Fruit fly (Drosophila melanogaster) whole organism, prepupa: ENCODE data around the gene CG9175.

ENCODE experiments used
- CG10669 ChIP-seq: fragments of 200-800 bp; sonication (Bioruptor generic); optimal IDR thresholded peaks from 3 replicates; lab custom pipeline; 2018; ENCODE audit warnings: missing biosample characterization, mild to moderate bottlenecking, missing genetic modification characterization, moderate library complexity
- CG11294 ChIP-seq: fragments of 200-800 bp; sonication (Bioruptor generic); IDR thresholded peaks from 2 replicates; pipeline ENCODE4 v1.3.6; 2022; ENCODE audit warnings: missing biosample characterization, missing genetic modification characterization
- CG11902 ChIP-seq: fragments of 200-800 bp; sonication (Bioruptor generic); optimal IDR thresholded peaks from 3 replicates; lab custom pipeline; 2016; ENCODE audit warnings: missing biosample characterization, missing genetic modification characterization
- CG15336 ChIP-seq: fragments of 200-800 bp; sonication (Bioruptor generic); IDR thresholded peaks from 2 replicates; pipeline ENCODE4 v1.3.6; 2022; ENCODE audit warnings: missing biosample characterization, missing genetic modification characterization
- CG1621 ChIP-seq: fragments of 200-800 bp; sonication (Bioruptor generic); optimal IDR thresholded peaks from 3 replicates; lab custom pipeline; 2018; ENCODE audit warnings: missing biosample characterization, mild to moderate bottlenecking, missing genetic modification characterization
- CG16779 ChIP-seq: fragments of 200-800 bp; sonication (Bioruptor generic); optimal IDR thresholded peaks from 3 replicates; lab custom pipeline; 2017; ENCODE audit warnings: missing biosample characterization, mild to moderate bottlenecking, missing genetic modification characterization
- CG32006 ChIP-seq: fragments of 200-800 bp; sonication (Bioruptor generic); optimal IDR thresholded peaks from 3 replicates; lab custom pipeline; 2017; ENCODE audit warnings: missing biosample characterization, mild to moderate bottlenecking, missing genetic modification characterization
- CG34406 ChIP-seq: fragments of 200-800 bp; sonication (Bioruptor generic); optimal IDR thresholded peaks from 3 replicates; lab custom pipeline; 2016; ENCODE audit warnings: missing biosample characterization, missing genetic modification characterization
- CG3919 ChIP-seq: fragments of 200-800 bp; sonication (Bioruptor generic); optimal IDR thresholded peaks from 3 replicates; lab custom pipeline; 2016; ENCODE audit warnings: missing biosample characterization, missing genetic modification characterization
- CG6163 ChIP-seq: fragments of 200-800 bp; sonication (Bioruptor generic); IDR thresholded peaks from 3 replicates; pipeline ENCODE4 v1.3.6; 2022; ENCODE audit warnings: missing biosample characterization, missing genetic modification characterization
- CG6792 ChIP-seq: fragments of 200-800 bp; sonication (Bioruptor generic); optimal IDR thresholded peaks from 3 replicates; lab custom pipeline; 2016; ENCODE audit warnings: missing biosample characterization, missing genetic modification characterization
- CG8119 ChIP-seq: fragments of 200-800 bp; sonication (Bioruptor generic); IDR thresholded peaks from 3 replicates; pipeline ENCODE4 v1.3.6; 2022; ENCODE audit warnings: missing biosample characterization, missing genetic modification characterization
- CG8319 ChIP-seq: fragments of 200-800 bp; sonication (Bioruptor generic); optimal IDR thresholded peaks from 3 replicates; lab custom pipeline; 2016; ENCODE audit warnings: missing biosample characterization, missing genetic modification characterization
- Eip75B ChIP-seq: fragments of 200-800 bp; sonication (Bioruptor generic); optimal IDR thresholded peaks from 3 replicates; lab custom pipeline; 2016; ENCODE audit warnings: missing biosample characterization, missing genetic modification characterization
- Eip93F ChIP-seq: fragments of 200-800 bp; sonication (Bioruptor generic); optimal IDR thresholded peaks from 2 replicates; lab custom pipeline; 2016; ENCODE audit warnings: missing biosample characterization, mild to moderate bottlenecking, missing genetic modification characterization
- Ets21C ChIP-seq: fragments of 200-800 bp; sonication (Bioruptor generic); optimal IDR thresholded peaks from 3 replicates; lab custom pipeline; 2016; ENCODE audit warnings: missing biosample characterization, missing genetic modification characterization
- Ets96B ChIP-seq: fragments of 200-800 bp; optimal IDR thresholded peaks from 2 replicates; lab custom pipeline; 2019; ENCODE audit warnings: missing biosample characterization, mild to moderate bottlenecking, missing genetic modification characterization, moderate library complexity
- Gug ChIP-seq: fragments of 200-800 bp; sonication (Bioruptor generic); IDR thresholded peaks from 2 replicates; pipeline ENCODE4 v1.3.6; 2022; ENCODE audit warnings: missing biosample characterization, missing genetic modification characterization
- Hr38 ChIP-seq: sonication (Bioruptor generic); optimal IDR thresholded peaks from 2 replicates; lab custom pipeline; 2016; ENCODE audit warnings: missing biosample characterization, missing genetic modification characterization
- Hr4 ChIP-seq: fragments of 200-800 bp; sonication (Bioruptor generic); optimal IDR thresholded peaks from 3 replicates; lab custom pipeline; 2016; ENCODE audit warnings: missing biosample characterization, missing genetic modification characterization
- Lpt ChIP-seq: fragments of 200-800 bp; sonication (Bioruptor generic); optimal IDR thresholded peaks from 3 replicates; lab custom pipeline; 2016; ENCODE audit warnings: missing biosample characterization, missing genetic modification characterization
- Met ChIP-seq: fragments of 200-800 bp; sonication (Bioruptor generic); optimal IDR thresholded peaks from 3 replicates; lab custom pipeline; 2016; ENCODE audit warnings: missing biosample characterization, missing genetic modification characterization
- OdsH ChIP-seq: fragments of 200-800 bp; sonication (Bioruptor generic); optimal IDR thresholded peaks from 3 replicates; lab custom pipeline; 2016; ENCODE audit warnings: missing biosample characterization, missing genetic modification characterization
- Sox102F ChIP-seq: fragments of 200-800 bp; sonication (Bioruptor generic); optimal IDR thresholded peaks from 2 replicates; lab custom pipeline; 2016; ENCODE audit warnings: missing biosample characterization, mild to moderate bottlenecking, missing genetic modification characterization
- Sox15 ChIP-seq: fragments of 200-800 bp; sonication (Bioruptor generic); optimal IDR thresholded peaks from 3 replicates; lab custom pipeline; 2016; ENCODE audit warnings: missing biosample characterization, missing genetic modification characterization
- achi ChIP-seq: fragments of 200-800 bp; sonication (Bioruptor generic); optimal IDR thresholded peaks from 3 replicates; lab custom pipeline; 2016; ENCODE audit warnings: missing biosample characterization, missing genetic modification characterization
- acj6 ChIP-seq: fragments of 200-800 bp; sonication (Bioruptor generic); optimal IDR thresholded peaks from 3 replicates; lab custom pipeline; 2016; ENCODE audit warnings: missing biosample characterization, missing genetic modification characterization
- cyc ChIP-seq: fragments of 200-800 bp; sonication (Bioruptor generic); optimal IDR thresholded peaks from 3 replicates; lab custom pipeline; 2016; ENCODE audit warnings: missing biosample characterization, missing genetic modification characterization
- dsx ChIP-seq: fragments of 200-800 bp; optimal IDR thresholded peaks from 3 replicates; lab custom pipeline; 2019; ENCODE audit warnings: missing biosample characterization, mild to moderate bottlenecking, missing genetic modification characterization, moderate library complexity; ENCODE audit not compliant: poor library complexity, severe bottlenecking
- eg ChIP-seq: fragments of 200-800 bp; sonication (Bioruptor generic); IDR thresholded peaks from 3 replicates; pipeline ENCODE4 v1.3.6; 2022; ENCODE audit warnings: missing biosample characterization, missing genetic modification characterization
- esn ChIP-seq: fragments of 200-800 bp; sonication (Bioruptor generic); optimal IDR thresholded peaks from 2 replicates; lab custom pipeline; 2016; ENCODE audit warnings: missing biosample characterization, mild to moderate bottlenecking, missing genetic modification characterization, moderate library complexity
- fd59A ChIP-seq: fragments of 200-800 bp; sonication (Bioruptor generic); optimal IDR thresholded peaks from 2 replicates; lab custom pipeline; 2017; ENCODE audit warnings: missing biosample characterization, mild to moderate bottlenecking, missing genetic modification characterization, missing genetic modification reagents
- fkh ChIP-seq: fragments of 200-800 bp; sonication (Bioruptor generic); optimal IDR thresholded peaks from 3 replicates; lab custom pipeline; 2017; ENCODE audit warnings: missing biosample characterization, mild to moderate bottlenecking, missing genetic modification characterization, moderate library complexity
- net ChIP-seq: fragments of 200-800 bp; sonication (Bioruptor generic); optimal IDR thresholded peaks from 3 replicates; lab custom pipeline; 2016; ENCODE audit warnings: missing biosample characterization, missing genetic modification characterization
- pdm3 ChIP-seq: fragments of 200-800 bp; sonication (Bioruptor generic); optimal IDR thresholded peaks from 3 replicates; lab custom pipeline; 2016; ENCODE audit warnings: missing biosample characterization, missing genetic modification characterization
- spab ChIP-seq: fragments of 200-800 bp; sonication (Bioruptor generic); optimal IDR thresholded peaks from 2 replicates; lab custom pipeline; 2017; ENCODE audit warnings: missing biosample characterization, mild to moderate bottlenecking, missing genetic modification characterization, missing genetic modification reagents
- ss ChIP-seq, 2 experiments: fragments of 200-800 bp; sonication (Bioruptor generic); optimal IDR thresholded peaks; 2 replicates in 1 of 2; 3 replicates in 1 of 2; lab custom pipeline; 2017 to 2018; ENCODE audit warnings: mild to moderate bottlenecking in 2 of 2, missing biosample characterization in 2 of 2, missing genetic modification characterization in 2 of 2, moderate library complexity in 1 of 2

The CG9175 gene

DNA sequence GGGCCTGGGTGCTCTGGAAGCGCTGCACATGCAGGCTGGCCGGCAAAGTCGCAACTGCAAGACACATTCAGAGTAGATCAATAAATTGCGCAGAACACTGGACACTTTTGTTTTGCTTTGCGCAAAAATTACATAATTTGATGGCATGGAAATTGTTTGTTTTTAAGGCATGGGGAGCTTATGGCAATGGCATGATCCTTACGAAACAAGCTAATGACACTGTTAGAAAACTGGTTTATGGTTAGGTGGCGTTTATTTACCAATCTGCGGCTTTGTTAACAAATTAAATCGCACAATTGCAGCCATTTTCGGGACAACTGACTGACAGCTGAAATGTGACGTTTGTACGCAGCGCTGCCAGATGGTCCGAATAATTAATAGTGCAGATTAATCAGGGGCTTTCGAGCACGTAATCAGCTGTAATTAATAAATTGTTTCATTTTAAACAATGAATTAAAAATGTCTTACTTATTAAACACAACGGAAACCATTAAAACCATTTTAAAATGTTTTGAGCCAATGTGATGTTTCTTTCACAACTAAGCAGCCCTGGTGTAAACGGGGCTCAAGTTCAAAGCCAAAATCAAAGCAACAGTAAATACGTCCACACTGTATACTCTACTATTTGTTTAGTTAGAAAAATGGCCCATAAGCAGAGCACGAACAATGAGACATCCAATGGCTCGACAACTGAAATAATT is 36.2 kb downstream of the CG9175 start, which contains the start of the genes ND-51 and CG13994 (continued):
- TF ChIP-seq achi (GFP tag; lab: Kevin White, UChicago) = peak; percentile 100
- peak; percentile 73 for TF ChIP-seq esn (GFP tag; lab: Kevin White, UChicago)
- peak; percentile 30; the same call in 1 of the 2 replicates for TF ChIP-seq CG11294 (GFP tag; lab: Robert Waterston, UW)
- peak; percentile 79 for TF ChIP-seq CG3919 (GFP tag; lab: Kevin White, UChicago)
- peak; percentile 79 for TF ChIP-seq eg
- TF ChIP-seq CG11902 = peak; percentile 61
- TF ChIP-seq Met (GFP tag; lab: Kevin White, UChicago) = no peak
- TF ChIP-seq CG15336 (GFP tag; lab: Robert Waterston, UW) = peak; percentile 55
- TF ChIP-seq spab (GFP tag; lab: Kevin White, UChicago) = peak; percentile 31
- peak; percentile 74 for TF ChIP-seq CG32006 (GFP tag; lab: Kevin White, UChicago)
- TF ChIP-seq Eip75B = peak; percentile 75
- TF ChIP-seq dsx (GFP tag; lab: Kevin White, UChicago) = no peak
- peak; percentile 98 for TF ChIP-seq fkh (GFP tag; lab: Kevin White, UChicago)
- TF ChIP-seq Sox102F (GFP tag; lab: Kevin White, UChicago) = no peak
- peak; percentile 86 for TF ChIP-seq Hr4 (GFP tag; lab: Kevin White, UChicago)
- TF ChIP-seq CG16779 = no peak
- no peak for TF ChIP-seq Eip93F (GFP tag; lab: Kevin White, UChicago)
- peak; percentile 78 for TF ChIP-seq acj6 (GFP tag; lab: Kevin White, UChicago)
- TF ChIP-seq net = no peak
- peak; percentile 80 for TF ChIP-seq pdm3
- peak; percentile 59 for TF ChIP-seq CG6792 (GFP tag; lab: Kevin White, UChicago)
- TF ChIP-seq CG34406 (GFP tag; lab: Kevin White, UChicago) = peak; percentile 69
- TF ChIP-seq Ets96B (tag; lab: Kevin White, UChicago) = peak; percentile 65
- TF ChIP-seq CG6163 (GFP tag; lab: Robert Waterston, UW) = peak; percentile 78

DNA sequence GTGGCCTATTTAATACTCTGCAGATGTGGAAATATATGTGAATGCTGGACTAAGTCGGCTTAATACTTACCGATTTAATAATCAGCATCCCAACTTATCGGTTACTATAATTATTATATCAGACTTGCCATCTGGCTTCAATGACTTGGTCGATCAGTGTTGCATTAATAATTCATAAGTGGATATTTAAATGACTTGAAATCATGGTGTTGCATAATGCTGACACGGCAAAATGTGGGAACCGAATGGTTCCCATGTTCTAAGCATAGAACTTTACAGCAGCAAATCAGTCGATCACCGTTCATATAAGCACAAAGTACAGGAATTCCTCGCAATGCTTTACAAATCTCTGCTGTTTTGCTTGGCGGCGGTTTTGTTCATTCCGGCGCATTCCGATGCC is 38.6 kb downstream of the CG9175 start, which contains the start of gene CG34180:
Gene CG34180, plus strand, starts transcription at position 301 of the 400 bp plus-strand sequence.
- TF ChIP-seq net (no peak), Ets96B (tag; lab: Kevin White, UChicago) (no peak), Hr4 (GFP tag; lab: Kevin White, UChicago) (no peak), Hr38 (GFP tag; lab: Kevin White, UChicago) (no peak), Lpt (GFP tag; lab: Kevin White, UChicago) (no peak), OdsH (GFP tag; lab: Kevin White, UChicago) (no peak), CG8119 (GFP tag; lab: Robert Waterston, UW) (no peak), CG16779 (no peak), Gug (GFP tag; lab: Robert Waterston, UW) (no peak), Ets21C (GFP tag; lab: Kevin White, UChicago) (no peak), Eip75B (no peak), CG8319 (GFP tag; lab: Kevin White, UChicago) (no peak), CG3919 (GFP tag; lab: Kevin White, UChicago) (no peak), fd59A (GFP tag; lab: Kevin White, UChicago) (no peak), cyc (GFP tag; lab: Kevin White, UChicago) (no peak), CG10669 (GFP tag; lab: Kevin White, UChicago) (no peak), CG6163 (GFP tag; lab: Robert Waterston, UW) (no peak)

DNA sequence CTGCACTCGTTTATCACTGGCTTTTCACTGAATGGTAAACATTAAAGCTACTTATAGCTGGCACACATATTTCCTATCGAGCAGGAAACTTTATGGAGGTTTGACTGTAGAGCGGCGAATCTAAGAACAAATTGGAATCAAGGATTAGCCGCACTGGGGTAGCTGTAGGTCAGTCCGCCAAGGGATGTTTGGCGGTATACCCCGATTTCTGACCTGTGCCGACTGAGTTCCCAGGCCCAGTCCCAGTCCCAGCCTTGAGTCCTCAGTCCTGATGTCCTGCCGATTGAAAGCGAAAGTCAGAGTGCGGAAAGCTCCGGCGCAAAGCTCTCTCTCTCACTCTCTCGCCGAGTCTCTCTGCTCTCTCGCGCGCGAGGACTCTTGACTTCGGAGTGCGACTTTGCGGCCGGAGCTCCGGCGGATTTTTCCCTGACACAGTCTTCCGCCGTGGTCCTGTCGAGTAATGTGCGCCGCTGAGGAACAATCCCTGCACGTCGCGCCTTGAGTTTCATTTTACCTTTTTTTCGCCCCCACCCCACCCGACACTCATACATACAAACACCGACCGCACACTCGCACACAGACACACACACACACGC is 44.8 kb downstream of the CG9175 start, which contains the start of gene CG13995:
Gene CG13995, plus strand, starts transcription at position 429 of the 596 bp plus-strand sequence.
- TF ChIP-seq Lpt (GFP tag; lab: Kevin White, UChicago) = no peak
- peak; percentile 53 for TF ChIP-seq CG1621 (tag; lab: Kevin White, UChicago)
- TF ChIP-seq ss (GFP tag; optimal IDR thresholded peaks at IDR 0.05; lab: Kevin White, UChicago) = peak; percentile 8 to 19
- TF ChIP-seq Sox15 = no peak
- 0 out of 2 replicates have a peak, but pooled peaks have one; percentile 20 for TF ChIP-seq CG15336 (GFP tag; lab: Robert Waterston, UW)
